Worm (Caenorhabditis elegans) whole organism, L2 larva: ENCODE data around the gene F55C9.3.

ENCODE experiments used
- R02D3.7 ChIP-seq: fragments of 150-350 bp; optimal IDR thresholded peaks from 2 replicates; lab custom pipeline; 2014; ENCODE audit warnings: missing biosample characterization, missing genetic modification characterization
- Y55F3AM.14 ChIP-seq: fragments of 200-800 bp; sonication (Bioruptor generic); optimal IDR thresholded peaks from 2 replicates; lab custom pipeline; 2018; ENCODE audit warnings: mild to moderate bottlenecking, missing genetic modification characterization, missing compliant biosample characterization
- aly-2 ChIP-seq: fragments of 150-350 bp; optimal IDR thresholded peaks from 2 replicates; lab custom pipeline; 2014; ENCODE audit warnings: missing biosample characterization, missing genetic modification characterization
- ceh-16 ChIP-seq: fragments of 150-350 bp; optimal IDR thresholded peaks from 2 replicates; lab custom pipeline; 2014; ENCODE audit warnings: missing biosample characterization, missing genetic modification characterization
- egl-27 ChIP-seq: sonication (generic microtip); optimal IDR thresholded peaks from 3 replicates; lab custom pipeline; 2017; ENCODE audit warnings: missing biosample characterization, missing genetic modification reagents, missing genetic modification characterization
- elt-1 ChIP-seq: fragments of 150-350 bp; optimal IDR thresholded peaks from 2 replicates; lab custom pipeline; 2014; ENCODE audit warnings: missing biosample characterization, missing genetic modification characterization
- fos-1 ChIP-seq: fragments of 150-350 bp; optimal IDR thresholded peaks from 2 replicates; lab custom pipeline; 2014; ENCODE audit warnings: missing biosample characterization, missing genetic modification characterization
- nhr-11 ChIP-seq: fragments of 150-350 bp; optimal IDR thresholded peaks from 2 replicates; lab custom pipeline; 2014; ENCODE audit warnings: missing biosample characterization, missing genetic modification characterization
- nhr-25 ChIP-seq: fragments of 150-350 bp; sonication (generic microtip); optimal IDR thresholded peaks from 3 replicates; lab custom pipeline; 2014; ENCODE audit warnings: missing biosample characterization, missing genetic modification characterization
- nhr-77 ChIP-seq: fragments of 150-350 bp; optimal IDR thresholded peaks from 2 replicates; lab custom pipeline; 2014; ENCODE audit warnings: missing biosample characterization, missing genetic modification characterization
- skn-1 ChIP-seq: sonication (generic microtip); optimal IDR thresholded peaks from 2 replicates; lab custom pipeline; 2017; ENCODE audit warnings: missing biosample characterization, missing genetic modification characterization
- unc-62 ChIP-seq: fragments of 150-350 bp; optimal IDR thresholded peaks from 2 replicates; lab custom pipeline; 2014; ENCODE audit warnings: missing biosample characterization, missing genetic modification reagents, missing genetic modification characterization

DNA sequence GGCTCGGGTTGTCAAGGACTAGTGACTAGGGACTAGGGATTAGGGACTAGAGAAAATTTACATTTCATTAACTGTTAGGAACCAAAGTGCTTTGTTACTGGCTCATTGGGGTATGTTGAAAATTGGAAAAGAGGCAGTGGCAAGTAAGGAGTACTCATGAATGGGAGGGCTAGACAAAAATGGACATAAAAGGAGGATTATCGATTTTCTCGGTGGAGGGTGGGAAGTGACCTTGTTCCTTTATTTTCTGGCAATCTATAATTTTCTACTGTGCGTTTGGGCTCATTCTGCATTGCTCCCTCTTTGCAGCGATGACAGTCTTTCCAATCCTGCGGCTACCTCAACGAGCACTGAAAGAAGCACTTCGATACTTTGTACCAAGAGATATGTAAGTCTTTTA, 9.5 kb upstream of the F55C9.3 start, which contains the start of gene fbxb-60:
- TF ChIP-seq elt-1 (tag; lab: Kevin White, UChicago) (no peak), nhr-77 (no peak), unc-62 (GFP tag; lab: Kevin White, UChicago) (no peak), nhr-11 (no peak), Y55F3AM.14 (GFP tag; lab: Kevin White, UChicago) (no peak), nhr-25 (no peak), egl-27 (tag; lab: Kevin White, UChicago) (no peak), ceh-16 (tag; lab: Kevin White, UChicago) (no peak), aly-2 (tag; lab: Kevin White, UChicago) (no peak), fos-1 (tag; lab: Kevin White, UChicago) (no peak), skn-1 (tag; lab: Kevin White, UChicago) (no peak), R02D3.7 (tag; lab: Kevin White, UChicago) (no peak)
